Worm (Caenorhabditis elegans): ENCODE data around the gene npp-10.

- no peak for TF ChIP-seq tbp1 (GFP tag; optimal IDR thresholded peaks at IDR 0.05)
- TF ChIP-seq madf-3 (GFP tag; IDR thresholded peaks at IDR 0.05): no peak
- no peak for TF ChIP-seq unc-62 (GFP tag; optimal IDR thresholded peaks at IDR 0.05)
- TF ChIP-seq snpc-4 (GFP tag; optimal IDR thresholded peaks at IDR 0.05): no peak
- TF ChIP-seq snpc-4 (tag; optimal IDR thresholded peaks at IDR 0.05): no peak
- TF ChIP-seq atf-7 (tag; optimal IDR thresholded peaks at IDR 0.05): no peak
- no peak for TF ChIP-seq F57C9.4 (tag; optimal IDR thresholded peaks at IDR 0.05)
- TF ChIP-seq nhr-27 (tag; optimal IDR thresholded peaks at IDR 0.05): no peak
- TF ChIP-seq egrh-3 (GFP tag; IDR thresholded peaks at IDR 0.05): no peak
- TF ChIP-seq ceh-58 (GFP tag; IDR thresholded peaks at IDR 0.05): no peak
Observed at ce11 chrIII:6056770-6057169, 37.4 kb upstream of the npp-10 start, which contains the start of gene clc-10.

Data from whole organism, young adult.